Worm (Caenorhabditis elegans) whole organism, L4/young adult: ENCODE measurements around the gene F47D12.7.

ENCODE experiments used
- W03F9.2 ChIP-seq: fragments of 150-350 bp; optimal IDR thresholded peaks from 2 replicates; lab custom pipeline; 2014; ENCODE audit warnings: missing biosample characterization, missing genetic modification characterization
- dao-5 ChIP-seq: sonication (generic microtip); optimal IDR thresholded peaks from 2 replicates; lab custom pipeline; 2016; ENCODE audit warnings: missing genotype, missing genetic modification characterization, moderate library complexity, missing compliant biosample characterization
- him-1 ChIP-seq: sonication (generic microtip); optimal IDR thresholded peaks from 2 replicates; lab custom pipeline; 2016; ENCODE audit warnings: missing genotype, missing genetic modification reagents, missing genetic modification characterization, missing compliant biosample characterization

F47D12.7 gene

DNA sequence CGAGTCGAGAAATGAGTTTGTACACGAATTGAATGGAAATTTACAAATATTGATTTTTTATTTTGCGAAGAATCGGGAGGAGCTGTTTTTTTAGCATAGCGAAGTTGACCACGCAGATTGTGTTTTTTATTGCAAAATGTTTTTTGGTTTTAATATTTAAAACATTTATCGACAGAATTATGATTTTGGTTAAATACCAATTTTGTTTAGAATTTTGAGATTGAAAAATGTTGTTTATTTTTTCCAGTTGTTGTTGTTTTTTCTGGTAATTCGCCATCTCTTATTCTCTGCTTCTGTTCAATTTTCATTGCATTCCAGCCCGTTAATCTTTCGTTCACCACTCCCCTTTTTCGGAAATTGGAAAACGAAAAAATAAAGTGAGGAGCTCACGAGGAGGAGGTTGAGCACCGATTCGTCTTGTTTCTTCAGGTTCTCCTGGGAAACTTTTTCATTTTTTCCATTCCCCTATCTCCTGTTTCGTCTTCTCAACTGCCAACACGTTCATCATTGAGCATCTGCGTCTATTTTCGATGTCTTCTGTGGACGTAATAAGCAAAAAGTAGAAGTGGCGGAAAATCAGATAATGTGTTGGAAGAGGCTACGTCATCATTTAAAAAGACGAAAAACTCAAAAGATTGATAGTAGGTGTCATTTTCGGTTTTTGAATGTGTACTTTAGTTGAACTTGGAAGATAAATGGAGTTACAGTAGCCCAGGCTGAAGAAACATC, at the start of gene F47D12.7:
Gene F47D12.7 (minus strand): TSS at position 51 of the 729 bp plus-strand sequence.
- TF ChIP-seq him-1 (tag; lab: Kevin White, UChicago), result no peak
- TF ChIP-seq W03F9.2 (tag; lab: Kevin White, UChicago), result no peak
- TF ChIP-seq dao-5 (tag; lab: Kevin White, UChicago), result no peak

- peak; percentile 90 for TF ChIP-seq W03F9.2 (tag; lab: Kevin White, UChicago)
- TF ChIP-seq him-1 (tag; lab: Kevin White, UChicago), result peak; percentile 74
- TF ChIP-seq dao-5 (tag; lab: Kevin White, UChicago), result no peak
These were observed 48.9 kb upstream of the F47D12.7 start for ce11 chrIII:6344737-6345136.

DNA sequence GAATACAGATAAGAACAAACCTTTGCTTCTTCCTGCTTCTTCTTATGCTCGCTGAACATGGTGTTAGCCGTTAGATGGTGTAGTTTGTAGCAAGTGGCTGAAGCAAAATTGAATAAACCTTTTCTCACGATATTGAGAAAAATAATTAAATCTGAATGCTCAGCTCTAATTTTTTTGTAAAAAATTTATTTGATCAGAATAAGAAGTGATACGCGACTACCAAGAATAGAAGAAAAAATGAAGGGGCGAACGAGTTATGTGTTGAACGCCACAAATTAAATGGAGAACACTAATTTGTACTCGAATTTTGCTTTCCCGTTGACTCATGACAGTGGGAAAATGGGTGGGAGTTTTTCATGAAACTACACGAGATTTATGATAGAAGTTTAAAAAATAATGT, 47.4 kb upstream of the F47D12.7 start, which contains the start of gene C56G2.9:
Gene C56G2.9 (minus strand): TSS at position 101 of the 400 bp plus-strand sequence.
- no peak for TF ChIP-seq him-1 (tag; lab: Kevin White, UChicago)

- peak; percentile 1 for TF ChIP-seq W03F9.2 (tag; lab: Kevin White, UChicago)
- no peak for TF ChIP-seq dao-5 (tag; lab: Kevin White, UChicago)
- peak; percentile 29 for TF ChIP-seq him-1 (tag; lab: Kevin White, UChicago)
These were observed 46.1 kb upstream of the F47D12.7 start, which contains the start of gene rpn-13 for ce11 chrIII:6341878-6342453. Gene rpn-13 (minus strand): TSS chrIII:6341928.

DNA sequence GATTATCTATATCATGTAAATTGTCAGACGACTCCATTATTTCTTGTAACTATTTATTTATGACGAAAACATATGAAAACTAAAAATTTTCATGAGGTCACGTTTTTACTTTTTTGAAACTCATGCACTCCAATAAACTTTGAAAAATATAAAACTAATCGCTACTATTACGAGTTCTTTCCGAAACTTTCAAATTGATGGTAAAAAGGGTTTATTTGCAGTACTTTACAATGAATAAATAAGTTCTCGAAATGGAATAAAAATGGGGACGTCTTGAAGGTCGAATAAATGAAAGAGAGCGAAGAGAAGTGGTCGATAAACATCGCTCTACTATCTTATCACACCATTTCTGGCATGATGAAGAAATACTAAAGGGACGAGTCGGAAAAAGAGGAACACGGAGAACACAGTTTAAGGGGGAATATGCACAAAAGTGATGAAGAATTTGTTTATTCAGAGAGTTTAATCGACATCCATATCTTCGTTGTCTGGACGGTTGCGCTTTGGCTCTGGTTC, 44.2 kb upstream of the F47D12.7 start, which contains the start of gene let-767:
Gene let-767 (minus strand): TSS at position 51 of the 516 bp plus-strand sequence.
- no peak for TF ChIP-seq W03F9.2 (tag; lab: Kevin White, UChicago)
- TF ChIP-seq him-1 (tag; lab: Kevin White, UChicago), result no peak
- TF ChIP-seq dao-5 (tag; lab: Kevin White, UChicago), result no peak

ce11 chrIII:6334364-6334763, 38.5 kb upstream of the F47D12.7 start:
- TF ChIP-seq him-1 (tag; lab: Kevin White, UChicago), result no peak

DNA sequence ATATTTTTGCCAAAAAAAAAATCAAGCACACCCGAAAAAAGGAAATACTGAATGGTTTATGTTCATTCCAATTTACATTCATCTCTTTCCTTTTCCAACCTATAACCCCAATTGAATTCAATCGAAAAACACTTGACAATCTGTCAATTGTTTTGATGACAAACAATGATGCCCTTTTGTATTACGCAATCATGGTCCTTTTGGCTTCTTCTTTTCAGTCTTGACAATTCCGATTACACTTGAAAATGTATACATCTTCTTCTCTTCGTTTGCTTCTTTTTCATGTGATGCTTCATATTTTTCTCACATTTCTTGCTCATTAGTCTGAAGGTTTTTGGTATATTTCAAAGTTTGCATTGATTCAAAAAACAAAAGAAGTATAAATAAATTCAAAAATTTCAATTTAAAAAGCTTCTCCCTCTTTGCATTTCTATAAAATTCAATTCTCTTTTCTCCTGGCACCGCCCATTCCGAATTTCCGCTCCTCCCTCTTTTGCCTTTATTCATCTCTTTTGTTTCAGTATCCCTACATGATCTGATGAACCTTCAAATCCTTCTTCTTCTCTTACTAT, 35.5 kb upstream of the F47D12.7 start, which contains the start of gene C56G2.4:
Gene C56G2.4 (plus strand): TSS at position 522 of the 572 bp plus-strand sequence.
- TF ChIP-seq him-1 (tag; lab: Kevin White, UChicago) (no peak), dao-5 (tag; lab: Kevin White, UChicago) (no peak), W03F9.2 (tag; lab: Kevin White, UChicago) (no peak)

DNA sequence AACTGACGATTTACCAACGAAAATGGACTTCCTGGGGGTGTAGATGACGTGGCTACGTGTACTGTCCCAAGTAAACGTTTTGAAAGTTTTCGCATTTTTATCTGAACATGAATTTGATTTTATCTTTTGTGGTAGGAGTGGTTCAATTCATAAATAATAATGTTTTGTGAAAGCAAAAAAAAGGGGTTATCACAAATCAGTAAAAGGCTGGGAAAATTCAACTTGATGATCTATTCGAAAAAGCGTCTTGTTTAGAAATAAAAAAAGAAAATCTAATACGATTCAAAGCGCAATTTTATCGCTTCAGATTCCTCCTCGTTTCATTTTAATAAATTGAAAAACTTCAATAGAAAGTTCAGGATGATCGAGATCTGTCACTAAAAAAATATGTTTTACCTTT, 28.3 kb upstream of the F47D12.7 start, which contains the start of gene C56G2.5:
Gene C56G2.5 (minus strand): TSS at position 101 of the 400 bp plus-strand sequence.
- TF ChIP-seq dao-5 (tag; lab: Kevin White, UChicago) (no peak), W03F9.2 (tag; lab: Kevin White, UChicago) (no peak), him-1 (tag; lab: Kevin White, UChicago) (no peak)

DNA sequence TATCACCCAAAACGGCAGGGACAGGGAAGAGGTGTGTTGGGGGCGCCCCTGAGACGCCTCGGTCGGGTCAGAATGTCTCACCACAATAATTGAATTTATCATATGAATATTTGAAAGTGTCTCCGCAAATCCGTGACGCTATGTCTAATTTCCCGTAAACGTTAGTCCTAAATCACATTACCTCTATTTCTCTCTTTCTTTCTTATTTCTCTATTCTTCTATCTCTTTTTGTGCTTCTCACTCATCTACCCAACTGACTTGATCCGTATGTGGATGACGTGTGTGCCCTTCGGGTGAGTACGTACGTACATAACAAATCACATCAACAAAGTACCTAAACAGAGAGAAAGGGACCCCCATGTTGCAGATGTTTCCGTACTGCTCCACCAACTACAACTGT, 21.5 kb upstream of the F47D12.7 start:
- TF ChIP-seq him-1 (tag; lab: Kevin White, UChicago) (no peak), W03F9.2 (tag; lab: Kevin White, UChicago) (no peak), dao-5 (tag; lab: Kevin White, UChicago) (no peak)

DNA sequence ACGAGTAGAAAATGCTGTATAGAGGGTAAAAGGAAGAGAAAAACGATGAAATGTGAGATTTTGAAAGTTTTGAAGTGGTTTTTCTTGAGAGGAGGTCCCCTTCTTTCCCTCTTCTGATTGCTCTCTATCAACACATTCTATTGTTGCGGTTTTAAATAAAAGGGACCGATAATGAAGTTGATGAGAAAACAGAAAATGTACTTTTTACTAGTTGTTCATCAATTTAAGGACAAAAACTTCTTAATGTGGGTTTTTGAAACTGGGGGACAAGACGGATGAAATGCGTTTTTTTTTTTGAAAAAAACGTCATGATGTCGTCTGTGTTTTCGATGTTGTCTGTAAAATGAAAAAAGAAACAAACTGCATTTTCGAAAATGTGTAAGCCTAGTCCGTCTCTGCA, 21.0 kb upstream of the F47D12.7 start:
- TF ChIP-seq W03F9.2 (tag; lab: Kevin White, UChicago) (no peak), him-1 (tag; lab: Kevin White, UChicago) (no peak)

DNA sequence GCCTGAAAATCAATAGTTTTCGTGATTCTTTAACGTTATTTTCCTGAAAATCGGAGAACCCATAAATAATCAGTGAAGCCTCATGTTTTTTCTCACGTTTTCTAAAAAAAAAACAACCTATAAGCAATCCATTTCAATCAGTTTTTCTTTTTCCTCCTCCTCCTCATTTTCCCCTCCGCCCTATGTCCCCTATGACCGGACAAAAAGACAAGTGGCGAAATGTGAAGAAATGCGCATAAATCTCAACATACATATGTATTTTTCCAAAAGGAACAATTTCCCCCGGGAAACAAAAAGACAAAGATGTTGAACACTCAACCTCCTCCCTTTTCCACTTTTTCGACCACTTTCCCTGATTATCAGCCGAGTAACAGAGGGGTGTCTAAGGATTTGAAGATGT, 19.7 kb upstream of the F47D12.7 start:
- TF ChIP-seq dao-5 (tag; lab: Kevin White, UChicago) (no peak), W03F9.2 (tag; lab: Kevin White, UChicago) (no peak), him-1 (tag; lab: Kevin White, UChicago) (no peak)

- TF ChIP-seq W03F9.2 (tag; lab: Kevin White, UChicago), result no peak
- no peak for TF ChIP-seq him-1 (tag; lab: Kevin White, UChicago)
- TF ChIP-seq dao-5 (tag; lab: Kevin White, UChicago), result no peak
These were observed 16.4 kb upstream of the F47D12.7 start for ce11 chrIII:6312244-6312643.

DNA sequence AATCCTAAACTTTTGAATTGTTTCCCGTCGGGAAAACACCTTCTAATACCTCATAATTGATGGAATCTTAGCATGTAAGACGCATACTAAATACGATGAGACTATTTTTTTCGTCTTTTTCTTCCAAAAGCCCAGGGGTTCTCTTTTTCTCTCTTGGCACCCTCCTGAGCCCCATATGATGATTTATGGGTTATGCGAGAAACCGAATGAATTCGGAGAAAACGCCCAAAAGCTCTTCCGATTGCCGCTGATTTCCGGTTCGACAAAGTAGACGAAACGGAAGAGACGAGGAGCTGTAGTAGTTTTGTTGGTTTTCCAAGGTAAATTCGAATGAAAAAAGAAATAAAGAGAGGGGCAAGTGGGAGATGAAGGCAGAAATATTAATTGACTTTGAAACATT, 15.6 kb upstream of the F47D12.7 start:
- no peak for TF ChIP-seq dao-5 (tag; lab: Kevin White, UChicago)
- no peak for TF ChIP-seq him-1 (tag; lab: Kevin White, UChicago)
- no peak for TF ChIP-seq W03F9.2 (tag; lab: Kevin White, UChicago)
